Fruit fly (Drosophila melanogaster) whole organism, adult: ENCODE results near the gene sty.
A peak's percentile ranks its signal among the peaks of the same experiment; 100 is the strongest.

Experiments used
- CG11617 ChIP-seq: fragments of 200-800 bp; sonication (Bioruptor generic); optimal IDR thresholded peaks from 2 replicates; lab custom pipeline; 2017; ENCODE audit warnings: mild to moderate bottlenecking, missing biosample characterization, missing genetic modification reagents, missing genetic modification characterization
- CG12768 ChIP-seq: fragments of 200-800 bp; sonication (Bioruptor generic); optimal IDR thresholded peaks from 2 replicates; lab custom pipeline; 2017; ENCODE audit warnings: missing biosample characterization, missing genetic modification characterization, mild to moderate bottlenecking, moderate library complexity, missing genetic modification reagents
- CG14711 ChIP-seq: fragments of 200-800 bp; sonication (Bioruptor generic); optimal IDR thresholded peaks from 2 replicates; lab custom pipeline; 2018; ENCODE audit warnings: missing biosample characterization, mild to moderate bottlenecking, missing genetic modification characterization, moderate library complexity
- CG1620 ChIP-seq: fragments of 200-800 bp; sonication (Bioruptor generic); optimal IDR thresholded peaks from 2 replicates; lab custom pipeline; 2016; ENCODE audit warnings: missing biosample characterization, missing genetic modification characterization
- CG33017 ChIP-seq: fragments of 200-800 bp; sonication (Bioruptor generic); optimal IDR thresholded peaks from 2 replicates; lab custom pipeline; 2018; ENCODE audit warnings: missing biosample characterization, mild to moderate bottlenecking, missing genetic modification characterization, moderate library complexity
- CG5204 ChIP-seq: fragments of 200-800 bp; sonication (Bioruptor generic); optimal IDR thresholded peaks from 2 replicates; lab custom pipeline; 2016; ENCODE audit warnings: missing biosample characterization, missing genetic modification characterization
- CG7045 ChIP-seq: fragments of 200-800 bp; sonication (Bioruptor generic); optimal IDR thresholded peaks from 2 replicates; lab custom pipeline; 2017; ENCODE audit warnings: missing biosample characterization, mild to moderate bottlenecking, missing genetic modification characterization
- CG7101 ChIP-seq: fragments of 200-800 bp; sonication (Bioruptor generic); optimal IDR thresholded peaks from 2 replicates; lab custom pipeline; 2018; ENCODE audit warnings: missing biosample characterization, mild to moderate bottlenecking, missing genetic modification characterization, moderate library complexity
- Clk ChIP-seq: fragments of 200-800 bp; sonication (Bioruptor generic); optimal IDR thresholded peaks from 2 replicates; lab custom pipeline; 2017; ENCODE audit warnings: missing biosample characterization, missing genetic modification characterization
- Crg-1 ChIP-seq: fragments of 200-800 bp; sonication (Bioruptor generic); optimal IDR thresholded peaks from 2 replicates; lab custom pipeline; 2016; ENCODE audit warnings: missing biosample characterization, missing genetic modification characterization
- Hr96 ChIP-seq: fragments of 200-800 bp; sonication (Bioruptor generic); optimal IDR thresholded peaks from 2 replicates; lab custom pipeline; 2016; ENCODE audit warnings: missing biosample characterization, missing genetic modification characterization
- Mnt ChIP-seq: fragments of 200-800 bp; sonication (Bioruptor generic); optimal IDR thresholded peaks from 2 replicates; lab custom pipeline; 2016; ENCODE audit warnings: missing biosample characterization, mild to moderate bottlenecking, missing genetic modification characterization
- bab1 ChIP-seq: fragments of 200-800 bp; sonication (Bioruptor generic); optimal IDR thresholded peaks from 3 replicates; lab custom pipeline; 2019; ENCODE audit warnings: missing biosample characterization, mild to moderate bottlenecking, missing genetic modification characterization, moderate library complexity
- cic ChIP-seq: fragments of 200-800 bp; sonication (Bioruptor generic); optimal IDR thresholded peaks from 2 replicates; lab custom pipeline; 2017; ENCODE audit warnings: missing biosample characterization, mild to moderate bottlenecking, missing genetic modification characterization, moderate library complexity
- cnc ChIP-seq, 2 experiments: fragments of >200 bp; optimal IDR thresholded peaks; 2 replicates each; lab custom pipeline; 2017
- kay ChIP-seq: fragments of 200-800 bp; sonication (Bioruptor generic); peaks from one replicate; lab custom pipeline; 2016; ENCODE audit warnings: missing biosample characterization, missing genetic modification characterization, borderline replicate concordance
- ovo ChIP-seq: fragments of 200-800 bp; sonication (Bioruptor generic); optimal IDR thresholded peaks from 2 replicates; lab custom pipeline; 2016; ENCODE audit warnings: missing biosample characterization, missing genetic modification characterization
- pad ChIP-seq: fragments of 200-800 bp; sonication (Bioruptor generic); optimal IDR thresholded peaks from 3 replicates; lab custom pipeline; 2017; ENCODE audit warnings: missing biosample characterization, missing genetic modification characterization, mild to moderate bottlenecking, moderate library complexity, missing genetic modification reagents
- tj ChIP-seq: fragments of 200-800 bp; sonication (Bioruptor generic); optimal IDR thresholded peaks from 3 replicates; lab custom pipeline; 2017; ENCODE audit warnings: missing biosample characterization, mild to moderate bottlenecking, missing genetic modification characterization, moderate library complexity
- toe ChIP-seq: fragments of 200-800 bp; sonication (Bioruptor generic); optimal IDR thresholded peaks from 2 replicates; lab custom pipeline; 2016; ENCODE audit warnings: missing biosample characterization, missing genetic modification characterization

sty gene

dm6 chr3L:3454921-3455554 is 30.3 kb upstream of the sty start:
- no peak for TF ChIP-seq CG33017 (tag; lab: Kevin White, UChicago)

dm6 chr3L:3454430-3454829 is 29.7 kb upstream of the sty start:
- no peak for TF ChIP-seq CG14711 (tag; lab: Kevin White, UChicago)
- TF ChIP-seq kay (GFP tag; lab: Kevin White, UChicago) = no peak
- TF ChIP-seq tj = no peak
- TF ChIP-seq Crg-1 (GFP tag; lab: Kevin White, UChicago) = no peak
- TF ChIP-seq cnc (optimal IDR thresholded peaks at IDR 0.05; lab: Kevin White, UChicago) = no peak
- no peak for TF ChIP-seq CG12768 (GFP tag; lab: Kevin White, UChicago)
- TF ChIP-seq pad (GFP tag; lab: Kevin White, UChicago) = no peak
- TF ChIP-seq Hr96 (GFP tag; lab: Kevin White, UChicago) = no peak
- TF ChIP-seq CG1620 = no peak
- TF ChIP-seq cic (GFP tag; lab: Kevin White, UChicago) = no peak
- no peak for TF ChIP-seq toe (GFP tag; lab: Kevin White, UChicago)
- no peak for TF ChIP-seq Mnt (GFP tag; lab: Kevin White, UChicago)
- TF ChIP-seq Clk (GFP tag; lab: Kevin White, UChicago) = no peak
- no peak for TF ChIP-seq ovo
- no peak for TF ChIP-seq CG7045
- no peak for TF ChIP-seq CG11617 (GFP tag; lab: Kevin White, UChicago)
- no peak for TF ChIP-seq bab1 (GFP tag; lab: Kevin White, UChicago)
- TF ChIP-seq CG7101 (tag; lab: Kevin White, UChicago) = no peak

- TF ChIP-seq Crg-1 (GFP tag; lab: Kevin White, UChicago) (no peak), CG12768 (GFP tag; lab: Kevin White, UChicago) (no peak), CG1620 (no peak), CG11617 (GFP tag; lab: Kevin White, UChicago) (no peak), CG33017 (tag; lab: Kevin White, UChicago) (no peak), Mnt (GFP tag; lab: Kevin White, UChicago) (no peak), CG7045 (no peak), cic (GFP tag; lab: Kevin White, UChicago) (no peak), ovo (no peak), Clk (GFP tag; lab: Kevin White, UChicago) (no peak), toe (GFP tag; lab: Kevin White, UChicago) (no peak), Hr96 (GFP tag; lab: Kevin White, UChicago) (no peak), CG7101 (tag; lab: Kevin White, UChicago) (no peak), kay (GFP tag; lab: Kevin White, UChicago) (no peak), cnc (optimal IDR thresholded peaks at IDR 0.05; lab: Kevin White, UChicago) (no peak), tj (no peak)
Measured at dm6 chr3L:3452684-3453083, 27.9 kb upstream of the sty start.

- no peak for TF ChIP-seq Mnt (GFP tag; lab: Kevin White, UChicago)
- peak; percentile 7 for TF ChIP-seq tj
Measured at dm6 chr3L:3451774-3452173, 27.0 kb upstream of the sty start.

dm6 chr3L:3450410-3450809 is 25.7 kb upstream of the sty start:
- TF ChIP-seq Clk (GFP tag; lab: Kevin White, UChicago) = no peak
- TF ChIP-seq pad (GFP tag; lab: Kevin White, UChicago) = no peak
- no peak for TF ChIP-seq cic (GFP tag; lab: Kevin White, UChicago)
- TF ChIP-seq CG5204 (GFP tag; lab: Kevin White, UChicago) = no peak
- no peak for TF ChIP-seq toe (GFP tag; lab: Kevin White, UChicago)
- no peak for TF ChIP-seq CG12768 (GFP tag; lab: Kevin White, UChicago)
- no peak for TF ChIP-seq bab1 (GFP tag; lab: Kevin White, UChicago)
- TF ChIP-seq CG11617 (GFP tag; lab: Kevin White, UChicago) = no peak
- no peak for TF ChIP-seq CG33017 (tag; lab: Kevin White, UChicago)
- no peak for TF ChIP-seq Crg-1 (GFP tag; lab: Kevin White, UChicago)
- no peak for TF ChIP-seq CG1620
- TF ChIP-seq CG14711 (tag; lab: Kevin White, UChicago) = no peak
- no peak for TF ChIP-seq Mnt (GFP tag; lab: Kevin White, UChicago)
- TF ChIP-seq tj = no peak
- TF ChIP-seq cnc (optimal IDR thresholded peaks at IDR 0.05; lab: Kevin White, UChicago) = no peak
- no peak for TF ChIP-seq Hr96 (GFP tag; lab: Kevin White, UChicago)
- TF ChIP-seq CG7101 (tag; lab: Kevin White, UChicago) = no peak
- TF ChIP-seq kay (GFP tag; lab: Kevin White, UChicago) = no peak
- no peak for TF ChIP-seq ovo
- no peak for TF ChIP-seq CG7045

dm6 chr3L:3449680-3450079 is 24.9 kb upstream of the sty start:
- no peak for TF ChIP-seq CG7101 (tag; lab: Kevin White, UChicago)
- TF ChIP-seq ovo = no peak
- no peak for TF ChIP-seq cic (GFP tag; lab: Kevin White, UChicago)

- TF ChIP-seq Crg-1 (GFP tag; lab: Kevin White, UChicago) = no peak
- TF ChIP-seq CG7045 = no peak
- TF ChIP-seq CG1620 = no peak
- no peak for TF ChIP-seq Clk (GFP tag; lab: Kevin White, UChicago)
- TF ChIP-seq tj = no peak
- TF ChIP-seq Mnt (GFP tag; lab: Kevin White, UChicago) = no peak
Measured at dm6 chr3L:3447948-3448526, 23.3 kb upstream of the sty start.
